Worm (Caenorhabditis elegans) whole organism, L4 larva: Measurements from ENCODE around the gene srh-266.

Experiments
- D1046.2 ChIP-seq: fragments of 200-800 bp; sonication (Bioruptor generic); IDR thresholded peaks from 2 replicates; pipeline ENCODE4 v1.3.6; 2022; ENCODE audit warnings: missing genetic modification characterization, missing compliant biosample characterization
- F44E2.7 ChIP-seq: fragments of 200-800 bp; sonication (Bioruptor generic); IDR thresholded peaks from 2 replicates; pipeline ENCODE4 v2.1.2; 2022; ENCODE audit warnings: missing genetic modification characterization, missing compliant biosample characterization
- T26A8.4 ChIP-seq: fragments of 200-800 bp; sonication (Bioruptor generic); IDR thresholded peaks from 2 replicates; pipeline ENCODE4 v1.3.6; 2022; ENCODE audit warnings: missing genetic modification characterization, missing compliant biosample characterization
- Y75B8A.6 ChIP-seq: fragments of 200-800 bp; sonication (Bioruptor generic); IDR thresholded peaks from 2 replicates; pipeline ENCODE4 v1.3.6; 2022; ENCODE audit warnings: missing genetic modification reagents, missing genetic modification characterization, missing compliant biosample characterization
- ZK337.2 ChIP-seq: fragments of 200-800 bp; sonication (Bioruptor generic); IDR thresholded peaks from 2 replicates; pipeline ENCODE4 v1.3.6; 2022; ENCODE audit warnings: missing genetic modification reagents, missing genetic modification characterization, missing compliant biosample characterization
- ZK546.5 ChIP-seq, 2 experiments: sonication (generic microtip); optimal IDR thresholded peaks; 2 replicates each; lab custom pipeline; 2017; ENCODE audit warnings: missing biosample characterization in 2 of 2, missing genetic modification characterization in 2 of 2
- aly-2 ChIP-seq: sonication (generic microtip); optimal IDR thresholded peaks from 2 replicates; lab custom pipeline; 2018; ENCODE audit warnings: missing biosample characterization, missing genetic modification characterization
- arid-1 ChIP-seq: fragments of 200-800 bp; sonication (Bioruptor generic); conservative IDR thresholded peaks from 2 replicates; pipeline ENCODE4 v1.3.6; 2022; ENCODE audit warnings: missing genetic modification reagents, missing genetic modification characterization, missing compliant biosample characterization
- attf-4 ChIP-seq: sonication (generic microtip); optimal IDR thresholded peaks from 3 replicates; lab custom pipeline; 2017; ENCODE audit warnings: missing biosample characterization, missing genetic modification characterization
- ceh-28 ChIP-seq: fragments of 150-350 bp; optimal IDR thresholded peaks from 2 replicates; lab custom pipeline; 2014; ENCODE audit warnings: missing biosample characterization, missing genetic modification reagents, missing genetic modification characterization
- cey-2 ChIP-seq: sonication (generic microtip); optimal IDR thresholded peaks from 3 replicates; lab custom pipeline; 2017; ENCODE audit warnings: missing genetic modification characterization, mild to moderate bottlenecking, missing compliant biosample characterization, antibody characterized with exemption, borderline replicate concordance; ENCODE audit not compliant: insufficient read depth
- daf-12 ChIP-seq: fragments of 150-350 bp; optimal IDR thresholded peaks from 2 replicates; lab custom pipeline; 2014; ENCODE audit warnings: missing biosample characterization, missing genetic modification reagents, missing genetic modification characterization
- daf-19 ChIP-seq: fragments of 200-800 bp; sonication (Bioruptor generic); conservative IDR thresholded peaks from 2 replicates; pipeline ENCODE4 v1.3.6; 2022; ENCODE audit warnings: missing genetic modification characterization, missing compliant biosample characterization
- dmd-8 ChIP-seq: fragments of 200-800 bp; sonication (Bioruptor generic); IDR thresholded peaks from 2 replicates; pipeline ENCODE4 v1.3.6; 2022; ENCODE audit warnings: missing genetic modification characterization, missing compliant biosample characterization
- dmd-9 ChIP-seq: fragments of 200-800 bp; sonication (Bioruptor generic); IDR thresholded peaks from 2 replicates; pipeline ENCODE4 v1.3.6; 2022; ENCODE audit warnings: missing genetic modification reagents, missing genetic modification characterization, missing compliant biosample characterization
- dpl-1 ChIP-seq: fragments of 150-350 bp; optimal IDR thresholded peaks from 2 replicates; lab custom pipeline; 2014; ENCODE audit warnings: missing biosample characterization, missing genetic modification reagents, missing genetic modification characterization
- dve-1 ChIP-seq: sonication (generic microtip); optimal IDR thresholded peaks from 2 replicates; lab custom pipeline; 2017; ENCODE audit warnings: antibody characterized with exemption, mild to moderate bottlenecking, missing genetic modification characterization, missing compliant biosample characterization; ENCODE audit not compliant: insufficient read depth
- egl-43 ChIP-seq: fragments of 200-800 bp; sonication (Bioruptor generic); IDR thresholded peaks from 2 replicates; pipeline ENCODE4 v1.3.6; 2022; ENCODE audit warnings: missing genetic modification reagents, missing genetic modification characterization, missing compliant biosample characterization
- fos-1 ChIP-seq: fragments of 150-350 bp; optimal IDR thresholded peaks from 2 replicates; lab custom pipeline; 2014; ENCODE audit warnings: missing biosample characterization, missing genetic modification characterization
- hlh-30 ChIP-seq: sonication (generic microtip); optimal IDR thresholded peaks from 2 replicates; lab custom pipeline; 2017; ENCODE audit warnings: antibody characterized with exemption, mild to moderate bottlenecking, missing genetic modification characterization, missing compliant biosample characterization; ENCODE audit not compliant: insufficient read depth
- hmg-1.1 ChIP-seq: fragments of 200-800 bp; sonication (Bioruptor generic); IDR thresholded peaks from 2 replicates; pipeline ENCODE4 v1.3.6; 2022; ENCODE audit warnings: missing genetic modification reagents, missing genetic modification characterization, missing compliant biosample characterization
- lim-7 ChIP-seq: fragments of 200-800 bp; sonication (Bioruptor generic); IDR thresholded peaks from 2 replicates; pipeline ENCODE4 v1.3.6; 2022; ENCODE audit warnings: missing genetic modification characterization, missing compliant biosample characterization
- lin-38 ChIP-seq: fragments of 200-800 bp; sonication (Bioruptor generic); IDR thresholded peaks from 2 replicates; pipeline ENCODE4 v1.3.6; 2022; ENCODE audit warnings: missing genetic modification reagents, missing genetic modification characterization, missing compliant biosample characterization
- lin-39 ChIP-seq: fragments of 150-350 bp; optimal IDR thresholded peaks from 2 replicates; lab custom pipeline; 2014; ENCODE audit warnings: missing biosample characterization, missing genetic modification reagents, missing genetic modification characterization
- madf-5 ChIP-seq, 2 experiments: fragments of 200-800 bp; sonication (Bioruptor generic); IDR thresholded peaks; 2 replicates each; pipeline ENCODE4 v1.3.6; 2022; ENCODE audit warnings: missing compliant biosample characterization in 2 of 2, missing genetic modification characterization in 2 of 2
- mep-1 ChIP-seq: fragments of 150-350 bp; sonication (generic microtip); optimal IDR thresholded peaks from 3 replicates; lab custom pipeline; 2014; ENCODE audit warnings: missing biosample characterization, missing genetic modification characterization
- mes-2 ChIP-seq: sonication (generic microtip); optimal IDR thresholded peaks from 2 replicates; lab custom pipeline; 2016; ENCODE audit warnings: missing genotype, mild to moderate bottlenecking, missing genetic modification characterization, missing compliant biosample characterization; ENCODE audit not compliant: poor library complexity, severe bottlenecking
- mxl-2 ChIP-seq: fragments of 200-800 bp; sonication (Bioruptor generic); conservative IDR thresholded peaks from 2 replicates; pipeline ENCODE4 v1.3.6; 2022; ENCODE audit warnings: missing genetic modification reagents, missing genetic modification characterization, missing compliant biosample characterization
- nhr-10 ChIP-seq: fragments of 150-350 bp; optimal IDR thresholded peaks from 2 replicates; lab custom pipeline; 2014; ENCODE audit warnings: missing biosample characterization, missing genetic modification characterization
- nhr-111 ChIP-seq: fragments of 200-800 bp; sonication (Bioruptor generic); optimal IDR thresholded peaks from 2 replicates; lab custom pipeline; 2018; ENCODE audit warnings: mild to moderate bottlenecking, missing genetic modification characterization, missing compliant biosample characterization
- nhr-25 ChIP-seq: sonication (generic microtip); optimal IDR thresholded peaks from 2 replicates; lab custom pipeline; 2017; ENCODE audit warnings: missing genetic modification characterization, mild to moderate bottlenecking, missing compliant biosample characterization, antibody characterized with exemption, moderate library complexity, borderline replicate concordance; ENCODE audit not compliant: insufficient read depth
- nhr-48 ChIP-seq: sonication (generic microtip); optimal IDR thresholded peaks from 2 replicates; lab custom pipeline; 2016; ENCODE audit warnings: mild to moderate bottlenecking, missing genetic modification characterization, missing compliant biosample characterization
- nhr-6 ChIP-seq: fragments of 150-350 bp; optimal IDR thresholded peaks from 2 replicates; lab custom pipeline; 2014; ENCODE audit warnings: missing biosample characterization, missing genetic modification characterization
- pqm-1 ChIP-seq: sonication (generic microtip); optimal IDR thresholded peaks from 2 replicates; lab custom pipeline; 2017; ENCODE audit warnings: missing biosample characterization, missing genetic modification characterization
- saeg-2 ChIP-seq: fragments of 200-800 bp; sonication (Bioruptor generic); IDR thresholded peaks from 2 replicates; pipeline ENCODE4 v1.3.6; 2022; ENCODE audit warnings: missing genetic modification reagents, missing genetic modification characterization, missing compliant biosample characterization
- sdz-12 ChIP-seq: fragments of 200-800 bp; sonication (Bioruptor generic); optimal IDR thresholded peaks from 2 replicates; lab custom pipeline; 2018; ENCODE audit warnings: mild to moderate bottlenecking, missing genetic modification characterization, missing compliant biosample characterization
- snpc-1.2 ChIP-seq: fragments of 200-800 bp; sonication (Bioruptor generic); IDR thresholded peaks from 2 replicates; pipeline ENCODE4 v1.3.6; 2022; ENCODE audit warnings: missing genetic modification reagents, missing genetic modification characterization, missing compliant biosample characterization
- spr-1 ChIP-seq: sonication (generic microtip); optimal IDR thresholded peaks from 2 replicates; lab custom pipeline; 2016; ENCODE audit warnings: mild to moderate bottlenecking, missing genetic modification characterization, missing compliant biosample characterization
- tra-1 ChIP-seq: fragments of 200-800 bp; sonication (Bioruptor generic); IDR thresholded peaks from 2 replicates; pipeline ENCODE4 v1.3.6; 2022; ENCODE audit warnings: missing genetic modification reagents, missing genetic modification characterization, missing compliant biosample characterization
- unc-130 ChIP-seq: sonication (generic microtip); optimal IDR thresholded peaks from 2 replicates; lab custom pipeline; 2016; ENCODE audit warnings: missing genetic modification reagents, missing genetic modification characterization, missing compliant biosample characterization
- unc-39 ChIP-seq: sonication (generic microtip); optimal IDR thresholded peaks from 2 replicates; lab custom pipeline; 2017; ENCODE audit warnings: missing biosample characterization, missing genetic modification characterization
- zag-1 ChIP-seq: fragments of 150-350 bp; optimal IDR thresholded peaks from 2 replicates; lab custom pipeline; 2014; ENCODE audit warnings: missing biosample characterization, missing genetic modification characterization
- zip-11 ChIP-seq: fragments of 200-800 bp; sonication (Bioruptor generic); IDR thresholded peaks from 2 replicates; pipeline ENCODE4 v1.3.6; 2022; ENCODE audit warnings: missing genetic modification characterization, missing compliant biosample characterization
- ztf-11 ChIP-seq: fragments of 150-350 bp; optimal IDR thresholded peaks from 2 replicates; lab custom pipeline; 2014; ENCODE audit warnings: missing biosample characterization, missing genetic modification characterization
- ztf-7 ChIP-seq: fragments of 150-350 bp; optimal IDR thresholded peaks from 2 replicates; lab custom pipeline; 2014; ENCODE audit warnings: missing biosample characterization, missing genetic modification characterization

srh-266 gene

DNA sequence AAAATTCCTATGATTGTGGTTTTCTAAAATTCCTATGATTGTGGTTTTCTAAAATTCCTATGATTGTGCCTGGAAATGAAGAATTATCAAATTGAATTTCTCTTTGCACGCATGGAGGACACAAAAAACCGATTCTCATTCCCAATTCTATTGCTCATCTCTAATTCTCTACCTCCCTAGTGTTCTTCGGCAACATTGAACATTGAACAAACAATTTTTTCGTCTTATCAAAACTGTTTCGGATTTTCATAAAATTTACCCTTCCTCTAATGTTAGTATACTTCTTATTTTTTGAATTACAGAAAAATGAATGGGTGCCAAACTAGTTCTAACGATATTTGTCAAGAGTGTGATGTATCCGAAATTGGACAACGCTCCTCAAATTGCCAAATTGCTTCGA, 28.3 kb upstream of the srh-266 start, which contains the start of gene pals-31:
Gene pals-31, plus strand, starts transcription at position 301 of the 400 bp plus-strand sequence.
- TF ChIP-seq lin-38 (GFP tag; lab: Robert Waterston, UW), result no peak

DNA sequence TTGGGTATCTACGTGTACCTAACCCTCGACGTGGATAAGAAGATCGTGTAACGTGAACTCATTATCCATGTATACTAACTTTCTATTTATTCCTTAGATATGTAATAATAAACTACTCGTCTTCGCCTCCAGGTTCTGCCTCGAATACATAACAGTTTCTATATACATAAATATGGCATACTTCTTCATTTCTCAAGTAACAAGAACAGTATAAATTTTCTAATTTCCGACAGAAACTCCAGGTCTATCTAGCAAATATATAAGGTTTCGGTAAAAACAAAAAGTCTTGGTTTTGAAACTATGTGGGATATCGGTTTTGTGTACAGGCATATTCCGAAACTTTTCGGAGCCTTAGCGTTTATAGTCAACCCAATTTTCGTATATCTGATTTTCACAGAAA, 26.3 kb upstream of the srh-266 start, which contains the start of gene srj-37:
Gene srj-37, plus strand, starts transcription at position 301 of the 400 bp plus-strand sequence.
- TF ChIP-seq daf-12 (tag; lab: Kevin White, UChicago) (no peak), ZK546.5 (tag; optimal IDR thresholded peaks at IDR 0.05; lab: Kevin White, UChicago) (no peak), tra-1 (GFP tag; lab: Robert Waterston, UW) (no peak), arid-1 (no peak), madf-5 (GFP tag; IDR thresholded peaks at IDR 0.05; lab: Robert Waterston, UW) (no peak), mep-1 (tag; lab: Kevin White, UChicago) (no peak), zip-11 (GFP tag; lab: Robert Waterston, UW) (no peak), unc-130 (GFP tag; lab: Kevin White, UChicago) (no peak), aly-2 (tag; lab: Kevin White, UChicago) (no peak), snpc-1.2 (GFP tag; lab: Robert Waterston, UW) (no peak), daf-19 (no peak), dmd-8 (GFP tag; lab: Robert Waterston, UW) (no peak), attf-4 (tag; lab: Kevin White, UChicago) (no peak), nhr-25 (no peak), saeg-2 (no peak)
- TF ChIP-seq, all 104 proteins: peak for 0

DNA sequence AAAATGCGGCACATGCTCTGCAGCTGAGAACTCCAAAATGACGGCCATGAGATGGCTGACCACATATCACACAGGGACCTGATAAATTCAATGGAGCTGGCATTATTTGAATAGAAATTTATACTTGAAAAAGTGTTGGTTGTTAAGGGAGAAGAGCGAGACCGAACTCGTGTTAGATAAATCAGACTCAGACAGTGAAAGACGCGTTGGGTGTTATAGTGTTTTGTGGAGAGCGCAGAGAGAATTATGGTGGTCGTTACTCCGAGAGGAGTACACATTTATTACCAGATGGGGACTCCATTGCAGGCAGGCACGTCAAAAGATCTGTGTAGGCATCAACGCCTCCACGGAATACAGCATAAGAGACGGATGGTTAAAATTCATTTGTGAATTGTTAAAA, 21.8 kb upstream of the srh-266 start, which contains the start of gene nhr-190:
Gene nhr-190, minus strand, starts transcription at position 175 of the 400 bp plus-strand sequence.
- TF ChIP-seq ceh-28 (no peak), hmg-1.1 (GFP tag; lab: Robert Waterston, UW) (0 out of 2 replicates have a peak, but pooled peaks have one; percentile 39), nhr-10 (tag; lab: Kevin White, UChicago) (no peak), hlh-30 (tag; lab: Kevin White, UChicago) (peak; percentile 58), lim-7 (GFP tag; lab: Robert Waterston, UW) (0 out of 2 replicates have a peak, but pooled peaks have one; percentile 3)

ce11 chrV:646129-646528, 18.5 kb upstream of the srh-266 start, which contains the start of gene F48G7.12:
Gene F48G7.12 (minus strand): TSS chrV:646229.
- TF ChIP-seq nhr-6 (tag; lab: Kevin White, UChicago) (no peak), dpl-1 (GFP tag; lab: Kevin White, UChicago) (no peak), dve-1 (no peak), mxl-2 (no peak), sdz-12 (GFP tag; lab: Kevin White, UChicago) (no peak), egl-43 (no peak), Y75B8A.6 (no peak), ceh-28 (no peak), dmd-9 (no peak), lin-39 (tag; lab: Kevin White, UChicago) (no peak), ZK337.2 (GFP tag; lab: Robert Waterston, UW) (no peak), hmg-1.1 (GFP tag; lab: Robert Waterston, UW) (no peak), ztf-7 (no peak), nhr-111 (GFP tag; lab: Kevin White, UChicago) (no peak), pqm-1 (tag; lab: Kevin White, UChicago) (no peak)

DNA sequence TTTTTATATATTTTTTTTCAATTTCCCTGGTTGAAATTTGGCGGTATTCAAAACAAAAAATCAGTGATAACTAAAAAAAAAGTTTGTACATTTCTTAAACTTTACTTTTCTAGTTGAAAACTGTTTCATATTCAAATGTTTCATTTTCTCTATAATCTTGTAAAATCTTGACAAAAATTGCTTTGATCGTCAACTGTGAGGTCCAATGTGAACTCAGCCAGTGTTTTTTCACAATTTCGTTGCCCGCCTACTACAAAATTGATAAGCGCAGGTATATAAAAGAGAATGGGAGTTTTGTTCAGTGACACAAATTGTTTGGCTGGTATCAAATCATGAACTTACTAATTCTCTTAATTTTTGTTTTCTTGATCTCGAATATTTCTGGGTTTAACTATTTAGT, 17.7 kb upstream of the srh-266 start, which contains the start of gene ugt-42:
Gene ugt-42, plus strand, starts transcription at position 301 of the 400 bp plus-strand sequence.
- TF ChIP-seq mep-1 (tag; lab: Kevin White, UChicago), result no peak
- TF ChIP-seq egl-43, result no peak
- no peak for TF ChIP-seq lin-38 (GFP tag; lab: Robert Waterston, UW)
- no peak for TF ChIP-seq D1046.2
- no peak for TF ChIP-seq cey-2 (tag; lab: Kevin White, UChicago)
- no peak for TF ChIP-seq F44E2.7 (GFP tag; lab: Robert Waterston, UW)
- TF ChIP-seq zip-11 (GFP tag; lab: Robert Waterston, UW), result no peak
- TF ChIP-seq fos-1, result no peak
- TF ChIP-seq unc-39 (tag; lab: Kevin White, UChicago), result no peak
- no peak for TF ChIP-seq zag-1 (tag; lab: Kevin White, UChicago)
- TF ChIP-seq nhr-48 (tag; lab: Kevin White, UChicago), result no peak
- no peak for TF ChIP-seq ztf-11 (tag; lab: Kevin White, UChicago)
- TF ChIP-seq spr-1 (tag; lab: Kevin White, UChicago), result no peak
- TF ChIP-seq mes-2 (tag; lab: Kevin White, UChicago), result no peak
- no peak for TF ChIP-seq lin-39 (tag; lab: Kevin White, UChicago)
- no peak for TF ChIP-seq daf-12 (tag; lab: Kevin White, UChicago)
- TF ChIP-seq T26A8.4 (GFP tag; lab: Robert Waterston, UW), result no peak
